Worm (Caenorhabditis elegans) whole organism, L1 larva: Measurements from ENCODE around the gene zipt-15.
A peak's percentile ranks its signal among the peaks of the same experiment; 100 is the strongest.

ENCODE experiments used
- C04F5.9 ChIP-seq: sonication (generic microtip); optimal IDR thresholded peaks from 2 replicates; lab custom pipeline; 2016; ENCODE audit warnings: missing genetic modification characterization, missing compliant biosample characterization
- C16A3.4 ChIP-seq: fragments of 150-350 bp; optimal IDR thresholded peaks from 2 replicates; lab custom pipeline; 2014; ENCODE audit warnings: missing biosample characterization, missing genetic modification characterization
- C34B4.2 ChIP-seq: sonication (generic microtip); optimal IDR thresholded peaks from 2 replicates; lab custom pipeline; 2017; ENCODE audit warnings: mild to moderate bottlenecking, missing genetic modification characterization, missing compliant biosample characterization
- Y116A8C.19 ChIP-seq: sonication (generic microtip); optimal IDR thresholded peaks from 2 replicates; lab custom pipeline; 2016; ENCODE audit warnings: missing compliant biosample characterization, missing genetic modification characterization, borderline replicate concordance
- alr-1 ChIP-seq: fragments of 200-800 bp; sonication (Bioruptor generic); optimal IDR thresholded peaks from 2 replicates; lab custom pipeline; 2018; ENCODE audit warnings: borderline replicate concordance, mild to moderate bottlenecking, missing genetic modification characterization, missing compliant biosample characterization
- aly-2 ChIP-seq: fragments of 150-350 bp; optimal IDR thresholded peaks from 2 replicates; lab custom pipeline; 2014; ENCODE audit warnings: missing biosample characterization, missing genetic modification characterization
- ceh-63 ChIP-seq: fragments of 200-800 bp; sonication (Bioruptor generic); optimal IDR thresholded peaks from 2 replicates; lab custom pipeline; 2018; ENCODE audit warnings: mild to moderate bottlenecking, missing genetic modification characterization, missing compliant biosample characterization
- ceh-8 ChIP-seq: fragments of 200-800 bp; sonication (Bioruptor generic); optimal IDR thresholded peaks from 2 replicates; lab custom pipeline; 2018; ENCODE audit warnings: mild to moderate bottlenecking, missing genetic modification characterization, moderate library complexity, missing compliant biosample characterization
- ceh-90 ChIP-seq: sonication (generic microtip); optimal IDR thresholded peaks from 2 replicates; lab custom pipeline; 2016; ENCODE audit warnings: missing genetic modification characterization, missing compliant biosample characterization
- dsc-1 ChIP-seq: sonication (generic microtip); optimal IDR thresholded peaks from 2 replicates; lab custom pipeline; 2016; ENCODE audit warnings: mild to moderate bottlenecking, missing genetic modification characterization, missing compliant biosample characterization
- efl-1 ChIP-seq, 4 experiments: fragments of 150-350 bp; optimal IDR thresholded peaks in 3 of 4; peaks in 1 of 4; 1 replicate in 1 of 4; 2 replicates in 3 of 4; lab custom pipeline; 2014; ENCODE audit warnings: missing biosample characterization in 2 of 4, missing genetic modification characterization in 2 of 4, missing genetic modification reagents in 2 of 4
- egl-13 ChIP-seq: sonication (generic microtip); optimal IDR thresholded peaks from 2 replicates; lab custom pipeline; 2016; ENCODE audit warnings: missing genotype, missing genetic modification reagents, missing genetic modification characterization, missing compliant biosample characterization
- egl-27 ChIP-seq, 2 experiments: fragments of 150-350 bp in 1 of 2; sonication (generic microtip); optimal IDR thresholded peaks; 3 replicates each; lab custom pipeline; 2017 to 2018; ENCODE audit warnings: missing biosample characterization in 2 of 2, missing genetic modification characterization in 2 of 2, missing genetic modification reagents in 2 of 2
- elt-2 ChIP-seq: sonication (generic microtip); optimal IDR thresholded peaks from 2 replicates; lab custom pipeline; 2016; ENCODE audit warnings: missing genetic modification characterization, mild to moderate bottlenecking, inconsistent platforms, missing compliant biosample characterization, missing genetic modification reagents
- elt-3 ChIP-seq, 6 experiments: fragments of 150-350 bp in 1 of 6; sonication (generic microtip); optimal IDR thresholded peaks; 2 replicates each; lab custom pipeline; 2017 to 2018; ENCODE audit warnings: missing biosample characterization in 6 of 6, missing genetic modification characterization in 6 of 6, inconsistent platforms in 1 of 6
- fkh-10 ChIP-seq: sonication (generic microtip); optimal IDR thresholded peaks from 2 replicates; lab custom pipeline; 2017; ENCODE audit warnings: missing biosample characterization, missing genetic modification reagents, missing genetic modification characterization
- fkh-4 ChIP-seq: sonication (generic microtip); optimal IDR thresholded peaks from 2 replicates; lab custom pipeline; 2016; ENCODE audit warnings: missing compliant biosample characterization, missing genetic modification characterization, borderline replicate concordance
- fkh-8 ChIP-seq: sonication (generic microtip); optimal IDR thresholded peaks from 2 replicates; lab custom pipeline; 2016; ENCODE audit warnings: mild to moderate bottlenecking, missing genetic modification characterization, missing compliant biosample characterization
- fos-1 ChIP-seq: fragments of 150-350 bp; optimal IDR thresholded peaks from 2 replicates; lab custom pipeline; 2014; ENCODE audit warnings: missing biosample characterization, missing genetic modification characterization
- grh-1 ChIP-seq: fragments of 200-800 bp; sonication (Bioruptor generic); IDR thresholded peaks from 2 replicates; pipeline ENCODE4 v1.3.6; 2022; ENCODE audit warnings: missing genetic modification reagents, missing genetic modification characterization, missing compliant biosample characterization
- hlh-17 ChIP-seq: fragments of 200-800 bp; sonication (Bioruptor generic); optimal IDR thresholded peaks from 2 replicates; lab custom pipeline; 2018; ENCODE audit warnings: missing genetic modification characterization, mild to moderate bottlenecking, missing compliant biosample characterization, moderate library complexity, borderline replicate concordance
- hpl-2 ChIP-seq: fragments of 150-350 bp; optimal IDR thresholded peaks from 2 replicates; lab custom pipeline; 2014; ENCODE audit warnings: missing biosample characterization, missing genetic modification reagents, missing genetic modification characterization
- isw-1 ChIP-seq: fragments of 200-800 bp; sonication (Bioruptor generic); IDR thresholded peaks from 2 replicates; pipeline ENCODE4 v1.3.6; 2022; ENCODE audit warnings: missing genetic modification characterization, missing compliant biosample characterization
- jun-1 ChIP-seq: fragments of 150-350 bp; optimal IDR thresholded peaks from 2 replicates; lab custom pipeline; 2014; ENCODE audit warnings: missing biosample characterization, missing genetic modification reagents, missing genetic modification characterization
- lin-35 ChIP-seq, 2 experiments: fragments of 150-350 bp; optimal IDR thresholded peaks; 2 replicates each; lab custom pipeline; 2014; ENCODE audit warnings: missing biosample characterization in 2 of 2, missing genetic modification characterization in 2 of 2, missing genetic modification reagents in 2 of 2
- lin-39 ChIP-seq: fragments of 150-350 bp; optimal IDR thresholded peaks from 2 replicates; lab custom pipeline; 2014; ENCODE audit warnings: missing biosample characterization, missing genetic modification reagents, missing genetic modification characterization
- mab-9 ChIP-seq: fragments of 200-800 bp; sonication (Bioruptor generic); IDR thresholded peaks from 2 replicates; pipeline ENCODE4 v1.3.6; 2022; ENCODE audit warnings: missing genetic modification reagents, missing genetic modification characterization, missing compliant biosample characterization
- mep-1 ChIP-seq: fragments of 150-350 bp; optimal IDR thresholded peaks from 2 replicates; lab custom pipeline; 2014; ENCODE audit warnings: missing biosample characterization, missing genetic modification characterization
- nhr-11 ChIP-seq: fragments of 150-350 bp; optimal IDR thresholded peaks from 2 replicates; lab custom pipeline; 2014; ENCODE audit warnings: missing biosample characterization, missing genetic modification characterization
- nhr-20 ChIP-seq: sonication (generic microtip); optimal IDR thresholded peaks from 2 replicates; lab custom pipeline; 2016; ENCODE audit warnings: mild to moderate bottlenecking, missing genetic modification characterization, missing compliant biosample characterization
- nhr-47 ChIP-seq: sonication (generic microtip); optimal IDR thresholded peaks from 2 replicates; lab custom pipeline; 2016; ENCODE audit warnings: mild to moderate bottlenecking, missing genetic modification characterization, moderate library complexity, missing compliant biosample characterization
- nhr-76 ChIP-seq: sonication (generic microtip); optimal IDR thresholded peaks from 2 replicates; lab custom pipeline; 2017; ENCODE audit warnings: missing biosample characterization, missing genetic modification characterization
- nhr-84 ChIP-seq: sonication (generic microtip); optimal IDR thresholded peaks from 2 replicates; lab custom pipeline; 2017; ENCODE audit warnings: missing biosample characterization, missing genetic modification characterization
- nhr-85 ChIP-seq: sonication (generic microtip); peaks from one replicate; lab custom pipeline; 2016; ENCODE audit warnings: missing genetic modification characterization, inconsistent platforms, missing compliant biosample characterization
- nhr-90 ChIP-seq: sonication (generic microtip); optimal IDR thresholded peaks from 2 replicates; lab custom pipeline; 2016; ENCODE audit warnings: mild to moderate bottlenecking, missing genetic modification characterization, missing compliant biosample characterization; ENCODE audit not compliant: poor library complexity
- snu-23 ChIP-seq: sonication (generic microtip); optimal IDR thresholded peaks from 2 replicates; lab custom pipeline; 2016; ENCODE audit warnings: missing genetic modification characterization, missing compliant biosample characterization
- sox-4 ChIP-seq: sonication (generic microtip); optimal IDR thresholded peaks from 2 replicates; lab custom pipeline; 2016; ENCODE audit warnings: missing genetic modification characterization, missing compliant biosample characterization
- sup-37 ChIP-seq: fragments of 200-800 bp; sonication (Bioruptor generic); optimal IDR thresholded peaks from 2 replicates; lab custom pipeline; 2018; ENCODE audit warnings: mild to moderate bottlenecking, missing genetic modification characterization, missing compliant biosample characterization
- swsn-7 ChIP-seq: sonication (generic microtip); optimal IDR thresholded peaks from 2 replicates; lab custom pipeline; 2016; ENCODE audit warnings: missing genetic modification characterization, missing compliant biosample characterization
- tlp-1 ChIP-seq: fragments of 150-350 bp; optimal IDR thresholded peaks from 2 replicates; lab custom pipeline; 2014; ENCODE audit warnings: missing biosample characterization, missing genetic modification characterization
- unc-30 ChIP-seq: sonication (generic microtip); optimal IDR thresholded peaks from 2 replicates; lab custom pipeline; 2017; ENCODE audit warnings: missing biosample characterization, missing genetic modification characterization
- unc-98 ChIP-seq: fragments of 200-800 bp; sonication (Bioruptor generic); IDR thresholded peaks from 2 replicates; pipeline ENCODE4 v1.3.6; 2022; ENCODE audit warnings: missing genetic modification characterization, missing compliant biosample characterization
- zip-4 ChIP-seq: fragments of 200-800 bp; sonication (Bioruptor generic); optimal IDR thresholded peaks from 2 replicates; lab custom pipeline; 2018; ENCODE audit warnings: mild to moderate bottlenecking, missing genetic modification characterization, moderate library complexity, missing compliant biosample characterization
- ztf-11 ChIP-seq, 2 experiments: sonication (generic microtip); optimal IDR thresholded peaks; 2 replicates each; lab custom pipeline; 2016 to 2017; ENCODE audit warnings: missing genetic modification characterization in 2 of 2, missing biosample characterization in 1 of 2, missing compliant biosample characterization in 1 of 2
- ztf-4 ChIP-seq: fragments of 150-350 bp; optimal IDR thresholded peaks from 2 replicates; lab custom pipeline; 2014; ENCODE audit warnings: missing biosample characterization, missing genetic modification characterization

The zipt-15 gene

ce11 chrIV:824854-825253, at the start of gene zipt-15:
zipt-15 (minus strand) TSS chrIV:824954.
- TF ChIP-seq swsn-7 (tag; lab: Kevin White, UChicago), result no peak
- TF ChIP-seq mab-9 (GFP tag; lab: Robert Waterston, UW), result no peak
- TF ChIP-seq unc-30 (tag; lab: Kevin White, UChicago), result no peak
- no peak for TF ChIP-seq hpl-2 (GFP tag; lab: Kevin White, UChicago)
- no peak for TF ChIP-seq nhr-84
- no peak for TF ChIP-seq nhr-76
- no peak for TF ChIP-seq C34B4.2 (tag; lab: Kevin White, UChicago)
- TF ChIP-seq sup-37 (GFP tag; lab: Kevin White, UChicago), result no peak
- no peak for TF ChIP-seq hlh-17 (GFP tag; lab: Kevin White, UChicago)
- no peak for TF ChIP-seq nhr-90
- TF ChIP-seq nhr-47 (tag; lab: Kevin White, UChicago), result no peak
- no peak for TF ChIP-seq fkh-4 (tag; lab: Kevin White, UChicago)
- no peak for TF ChIP-seq elt-3 (tag; optimal IDR thresholded peaks at IDR 0.05; lab: Kevin White, UChicago)
- no peak for TF ChIP-seq isw-1 (GFP tag; lab: Robert Waterston, UW)
- TF ChIP-seq ztf-4 (tag; lab: Kevin White, UChicago), result no peak
- no peak for TF ChIP-seq ceh-90 (tag; lab: Kevin White, UChicago)
- no peak for TF ChIP-seq C04F5.9 (tag; lab: Kevin White, UChicago)
- no peak for TF ChIP-seq ztf-11 (tag; optimal IDR thresholded peaks at IDR 0.05; lab: Kevin White, UChicago)
- TF ChIP-seq nhr-20 (tag; lab: Kevin White, UChicago), result no peak
- TF ChIP-seq, all 84 proteins: peak for 0

- no peak for TF ChIP-seq alr-1 (tag; lab: Kevin White, UChicago)
- peak; percentile 11 for TF ChIP-seq nhr-85 (tag; lab: Kevin White, UChicago)
- no peak for TF ChIP-seq ceh-90 (tag; lab: Kevin White, UChicago)
- TF ChIP-seq nhr-76, result no peak
- no peak for TF ChIP-seq nhr-11 (tag; lab: Kevin White, UChicago)
- no peak for TF ChIP-seq efl-1 (optimal IDR thresholded peaks at IDR 0.05; lab: Kevin White, UChicago)
- peak in 1 of 2 experiments; percentile 28 for TF ChIP-seq efl-1 (GFP tag; optimal IDR thresholded peaks at IDR 0.05 in 1 of 2; lab: Kevin White, UChicago)
Observed at ce11 chrIV:873174-873788, 48.5 kb upstream of the zipt-15 start.

- TF ChIP-seq jun-1, result no peak
- no peak for TF ChIP-seq elt-3 (tag; optimal IDR thresholded peaks at IDR 0.05; lab: Kevin White, UChicago)
- TF ChIP-seq mep-1 (tag; lab: Kevin White, UChicago), result no peak
- TF ChIP-seq zip-4 (GFP tag; lab: Kevin White, UChicago), result no peak
- no peak for TF ChIP-seq aly-2
- TF ChIP-seq Y116A8C.19 (tag; lab: Kevin White, UChicago), result no peak
- no peak for TF ChIP-seq fos-1
- TF ChIP-seq, all 84 proteins: peak for 0
Observed at ce11 chrIV:868723-869122, 44.0 kb upstream of the zipt-15 start.

- TF ChIP-seq C04F5.9 (tag; lab: Kevin White, UChicago), result peak; percentile 29
- peak; percentile 76 for TF ChIP-seq grh-1 (GFP tag; lab: Robert Waterston, UW)
- TF ChIP-seq tlp-1 (tag; lab: Kevin White, UChicago), result no peak
- TF ChIP-seq fkh-8 (tag; lab: Kevin White, UChicago), result peak; percentile 29
- peak; percentile 53 for TF ChIP-seq aly-2
- TF ChIP-seq C16A3.4 (tag; lab: Kevin White, UChicago), result peak; percentile 10
- TF ChIP-seq fkh-4 (tag; lab: Kevin White, UChicago), result no peak
- TF ChIP-seq hpl-2 (GFP tag; lab: Kevin White, UChicago), result peak; percentile 78
- no peak for TF ChIP-seq egl-13
- TF ChIP-seq ceh-63 (GFP tag; lab: Kevin White, UChicago), result no peak
- no peak for TF ChIP-seq egl-27 (tag; optimal IDR thresholded peaks at IDR 0.05; lab: Kevin White, UChicago)
- no peak for TF ChIP-seq unc-98 (GFP tag; lab: Robert Waterston, UW)
- TF ChIP-seq C34B4.2 (tag; lab: Kevin White, UChicago), result no peak
- no peak for TF ChIP-seq sox-4
- peak; percentile 82 for TF ChIP-seq nhr-20 (tag; lab: Kevin White, UChicago)
- TF ChIP-seq lin-39, result peak; percentile 68
- TF ChIP-seq snu-23 (GFP tag; lab: Kevin White, UChicago), result peak; percentile 88
- TF ChIP-seq elt-2 (tag; lab: Kevin White, UChicago), result peak; percentile 75
- peak; percentile 80 for TF ChIP-seq dsc-1 (tag; lab: Kevin White, UChicago)
- TF ChIP-seq fkh-10 (GFP tag; lab: Kevin White, UChicago), result no peak
- peak; percentile 15 for TF ChIP-seq ceh-8 (GFP tag; lab: Kevin White, UChicago)
- TF ChIP-seq lin-35 (GFP tag; optimal IDR thresholded peaks at IDR 0.05; lab: Kevin White, UChicago), result peak; percentile 74 to 84
Observed at ce11 chrIV:866828-867270, 42.1 kb upstream of the zipt-15 start.
